Worm (Caenorhabditis elegans) whole organism, late embryonic: ENCODE data around the gene rgs-5.

Experiments
- F13H6.1 ChIP-seq: sonication (generic microtip); optimal IDR thresholded peaks from 2 replicates; lab custom pipeline; 2016; ENCODE audit warnings: missing genetic modification characterization, missing compliant biosample characterization
- T23F11.4 ChIP-seq: fragments of 200-800 bp; sonication (Bioruptor generic); optimal IDR thresholded peaks from 2 replicates; lab custom pipeline; 2018; ENCODE audit warnings: mild to moderate bottlenecking, missing genetic modification characterization, missing compliant biosample characterization
- ama-1 ChIP-seq: fragments of 150-350 bp; optimal IDR thresholded peaks from 2 replicates; lab custom pipeline; 2014
- ceh-14 ChIP-seq: sonication (generic microtip); optimal IDR thresholded peaks from 2 replicates; lab custom pipeline; 2016; ENCODE audit warnings: missing genotype, missing genetic modification characterization, missing compliant biosample characterization
- ceh-19 ChIP-seq: fragments of 200-800 bp; sonication (Bioruptor generic); optimal IDR thresholded peaks from 2 replicates; lab custom pipeline; 2018; ENCODE audit warnings: mild to moderate bottlenecking, missing genetic modification characterization, missing compliant biosample characterization
- ceh-2 ChIP-seq: sonication (generic microtip); optimal IDR thresholded peaks from 2 replicates; lab custom pipeline; 2016; ENCODE audit warnings: missing genotype, missing genetic modification characterization, missing compliant biosample characterization
- ceh-30 ChIP-seq: fragments of 150-350 bp; optimal IDR thresholded peaks from 2 replicates; lab custom pipeline; 2014; ENCODE audit warnings: missing biosample characterization, missing genetic modification characterization
- ceh-31 ChIP-seq: sonication (generic microtip); optimal IDR thresholded peaks from 2 replicates; lab custom pipeline; 2016; ENCODE audit warnings: missing genetic modification characterization, missing compliant biosample characterization
- ceh-34 ChIP-seq: sonication (generic microtip); optimal IDR thresholded peaks from 2 replicates; lab custom pipeline; 2016; ENCODE audit warnings: mild to moderate bottlenecking, missing genetic modification characterization, missing compliant biosample characterization
- ceh-48 ChIP-seq: sonication (generic microtip); optimal IDR thresholded peaks from 2 replicates; lab custom pipeline; 2016; ENCODE audit warnings: missing genetic modification characterization, inconsistent platforms, missing compliant biosample characterization
- che-1 ChIP-seq: sonication (generic microtip); optimal IDR thresholded peaks from 2 replicates; lab custom pipeline; 2016; ENCODE audit warnings: mild to moderate bottlenecking, missing genetic modification characterization, missing compliant biosample characterization
- dve-1 ChIP-seq: sonication (generic microtip); optimal IDR thresholded peaks from 2 replicates; lab custom pipeline; 2017; ENCODE audit warnings: antibody characterized with exemption, mild to moderate bottlenecking, missing genetic modification characterization, missing compliant biosample characterization
- ets-4 ChIP-seq: sonication (generic microtip); optimal IDR thresholded peaks from 2 replicates; lab custom pipeline; 2016; ENCODE audit warnings: missing genetic modification characterization, missing compliant biosample characterization
- eyg-1 ChIP-seq: sonication (generic microtip); optimal IDR thresholded peaks from 2 replicates; lab custom pipeline; 2016; ENCODE audit warnings: missing genotype, missing genetic modification characterization, missing compliant biosample characterization
- fax-1 ChIP-seq: sonication (generic microtip); optimal IDR thresholded peaks from 2 replicates; lab custom pipeline; 2016; ENCODE audit warnings: missing genotype, missing genetic modification characterization, missing compliant biosample characterization
- fkh-6 ChIP-seq: sonication (generic microtip); optimal IDR thresholded peaks from 2 replicates; lab custom pipeline; 2016; ENCODE audit warnings: missing genetic modification characterization, missing compliant biosample characterization
- gmeb-2 ChIP-seq: sonication (generic microtip); optimal IDR thresholded peaks from 2 replicates; lab custom pipeline; 2016; ENCODE audit warnings: missing genetic modification characterization, inconsistent platforms, missing compliant biosample characterization
- hlh-6 ChIP-seq: sonication (generic microtip); optimal IDR thresholded peaks from 2 replicates; lab custom pipeline; 2016; ENCODE audit warnings: missing genotype, missing genetic modification characterization, missing compliant biosample characterization
- hlh-8 ChIP-seq: sonication (generic microtip); optimal IDR thresholded peaks from 2 replicates; lab custom pipeline; 2016; ENCODE audit warnings: missing genotype, missing genetic modification characterization, missing compliant biosample characterization
- lin-11 ChIP-seq: fragments of 200-800 bp; sonication (Bioruptor generic); optimal IDR thresholded peaks from 2 replicates; lab custom pipeline; 2018; ENCODE audit warnings: mild to moderate bottlenecking, missing genetic modification characterization, missing compliant biosample characterization
- madf-2 ChIP-seq: sonication (generic microtip); optimal IDR thresholded peaks from 2 replicates; lab custom pipeline; 2017; ENCODE audit warnings: missing genetic modification characterization, missing compliant biosample characterization
- mec-3 ChIP-seq: sonication (generic microtip); optimal IDR thresholded peaks from 2 replicates; lab custom pipeline; 2016; ENCODE audit warnings: borderline replicate concordance, missing genetic modification characterization, missing compliant biosample characterization
- nfya-1 ChIP-seq: sonication (generic microtip); optimal IDR thresholded peaks from 2 replicates; lab custom pipeline; 2017; ENCODE audit warnings: missing genetic modification characterization, mild to moderate bottlenecking, missing compliant biosample characterization, antibody characterized with exemption, moderate library complexity
- nhr-11 ChIP-seq: fragments of 150-350 bp; optimal IDR thresholded peaks from 2 replicates; lab custom pipeline; 2014; ENCODE audit warnings: missing biosample characterization, missing genetic modification characterization
- nhr-232 ChIP-seq: sonication (generic microtip); optimal IDR thresholded peaks from 2 replicates; lab custom pipeline; 2016; ENCODE audit warnings: missing genetic modification characterization, missing compliant biosample characterization
- npax-4 ChIP-seq: sonication (generic microtip); optimal IDR thresholded peaks from 2 replicates; lab custom pipeline; 2016; ENCODE audit warnings: missing genetic modification characterization, missing compliant biosample characterization
- odd-2 ChIP-seq: sonication (generic microtip); optimal IDR thresholded peaks from 2 replicates; lab custom pipeline; 2017; ENCODE audit warnings: antibody characterized with exemption, mild to moderate bottlenecking, missing genetic modification characterization, missing compliant biosample characterization
- pag-3 ChIP-seq: sonication (generic microtip); optimal IDR thresholded peaks from 2 replicates; lab custom pipeline; 2016; ENCODE audit warnings: missing compliant biosample characterization, missing genetic modification characterization, borderline replicate concordance
- pat-9 ChIP-seq: fragments of 200-800 bp; sonication (Bioruptor generic); optimal IDR thresholded peaks from 2 replicates; lab custom pipeline; 2018; ENCODE audit warnings: mild to moderate bottlenecking, missing genetic modification characterization, moderate library complexity, missing compliant biosample characterization
- pax-1 ChIP-seq: fragments of 150-350 bp; optimal IDR thresholded peaks from 2 replicates; lab custom pipeline; 2014; ENCODE audit warnings: missing biosample characterization, missing genetic modification characterization
- pha-2 ChIP-seq: sonication (generic microtip); optimal IDR thresholded peaks from 2 replicates; lab custom pipeline; 2017; ENCODE audit warnings: mild to moderate bottlenecking, missing genetic modification characterization, missing compliant biosample characterization
- pha-4 ChIP-seq: fragments of 150-350 bp; optimal IDR thresholded peaks from 2 replicates; lab custom pipeline; 2018; ENCODE audit warnings: missing biosample characterization, missing genetic modification reagents, missing genetic modification characterization
- pqm-1 ChIP-seq: sonication (generic microtip); optimal IDR thresholded peaks from 2 replicates; lab custom pipeline; 2016; ENCODE audit warnings: missing genetic modification characterization, missing compliant biosample characterization
- ref-2 ChIP-seq: sonication (generic microtip); optimal IDR thresholded peaks from 2 replicates; lab custom pipeline; 2016; ENCODE audit warnings: missing genetic modification characterization, missing compliant biosample characterization
- sdc-2 ChIP-seq: sonication (generic microtip); optimal IDR thresholded peaks from 2 replicates; lab custom pipeline; 2016; ENCODE audit warnings: missing genotype, missing genetic modification characterization, missing compliant biosample characterization
- sox-2 ChIP-seq: fragments of 200-800 bp; sonication (Bioruptor generic); IDR thresholded peaks from 2 replicates; pipeline ENCODE4 v1.3.6; 2022; ENCODE audit warnings: missing genetic modification reagents, missing genetic modification characterization, missing compliant biosample characterization
- syd-9 ChIP-seq: sonication (generic microtip); optimal IDR thresholded peaks from 2 replicates; lab custom pipeline; 2016; ENCODE audit warnings: mild to moderate bottlenecking, missing genetic modification characterization, moderate library complexity, missing compliant biosample characterization
- tbx-2 ChIP-seq: sonication (generic microtip); optimal IDR thresholded peaks from 2 replicates; lab custom pipeline; 2016; ENCODE audit warnings: missing genetic modification characterization, missing compliant biosample characterization
- tbx-7 ChIP-seq: sonication (generic microtip); optimal IDR thresholded peaks from 2 replicates; lab custom pipeline; 2016; ENCODE audit warnings: missing genotype, missing genetic modification characterization, missing compliant biosample characterization
- unc-3 ChIP-seq, 2 experiments: fragments of 200-800 bp in 1 of 2; sonication (Bioruptor generic) in 1 of 2; sonication (generic microtip) in 1 of 2; conservative IDR thresholded peaks in 1 of 2; optimal IDR thresholded peaks in 1 of 2; 2 replicates each; pipeline versions ENCODE4 v1.3.6 to Lab custom; 2016 to 2022; ENCODE audit warnings: missing compliant biosample characterization in 2 of 2, missing genetic modification characterization in 2 of 2, missing genetic modification reagents in 1 of 2
- unc-42 ChIP-seq: sonication (generic microtip); optimal IDR thresholded peaks from 2 replicates; lab custom pipeline; 2016; ENCODE audit warnings: missing genotype, missing genetic modification characterization, missing compliant biosample characterization
- unc-55 ChIP-seq: sonication (generic microtip); optimal IDR thresholded peaks from 2 replicates; lab custom pipeline; 2017; ENCODE audit warnings: missing biosample characterization, missing genetic modification reagents, missing genetic modification characterization
- unc-86 ChIP-seq: sonication (generic microtip); optimal IDR thresholded peaks from 2 replicates; lab custom pipeline; 2016; ENCODE audit warnings: missing genetic modification characterization, missing compliant biosample characterization
- zip-5 ChIP-seq: sonication (generic microtip); optimal IDR thresholded peaks from 2 replicates; lab custom pipeline; 2016; ENCODE audit warnings: missing genetic modification characterization, missing compliant biosample characterization
- ztf-16 ChIP-seq: sonication (generic microtip); optimal IDR thresholded peaks from 2 replicates; lab custom pipeline; 2017; ENCODE audit warnings: missing genetic modification characterization, missing compliant biosample characterization

Gene rgs-5

ce11 chrIII:5720266-5721019 lies 22.1 kb downstream of the rgs-5 start:
- TF ChIP-seq ceh-34 (no peak), ceh-31 (tag; lab: Kevin White, UChicago) (peak; percentile 51), ceh-14 (peak; percentile 44), unc-42 (tag; lab: Kevin White, UChicago) (peak; percentile 99), dve-1 (tag; lab: Kevin White, UChicago) (no peak), ets-4 (no peak), pqm-1 (tag; lab: Kevin White, UChicago) (no peak), tbx-7 (tag; lab: Kevin White, UChicago) (no peak), ref-2 (peak; percentile 42), fkh-6 (tag; lab: Kevin White, UChicago) (no peak), pha-4 (tag; lab: Kevin White, UChicago) (no peak), tbx-2 (tag; lab: Kevin White, UChicago) (peak; percentile 24)

- TF ChIP-seq pha-2 (tag; lab: Kevin White, UChicago): no peak
- TF ChIP-seq nhr-11 (tag; lab: Kevin White, UChicago): no peak
- TF ChIP-seq sdc-2 (tag; lab: Kevin White, UChicago): no peak
- TF ChIP-seq gmeb-2 (tag; lab: Kevin White, UChicago): no peak
- no peak for TF ChIP-seq npax-4 (tag; lab: Kevin White, UChicago)
- TF ChIP-seq mec-3: no peak
- peak; percentile 3 for TF ChIP-seq nfya-1 (tag; lab: Kevin White, UChicago)
- TF ChIP-seq che-1 (tag; lab: Kevin White, UChicago): no peak
- TF ChIP-seq pag-3 (tag; lab: Kevin White, UChicago): no peak
- no peak for TF ChIP-seq pat-9 (tag; lab: Kevin White, UChicago)
- no peak for TF ChIP-seq odd-2 (tag; lab: Kevin White, UChicago)
- TF ChIP-seq lin-11 (tag; lab: Kevin White, UChicago): no peak
- TF ChIP-seq ceh-31 (tag; lab: Kevin White, UChicago): no peak
- peak; percentile 72 for TF ChIP-seq unc-55
Measured at ce11 chrIII:5721488-5721887, 23.1 kb downstream of the rgs-5 start.

ce11 chrIII:5721888-5722287 lies 23.5 kb downstream of the rgs-5 start:
- TF ChIP-seq syd-9 (no peak), ceh-19 (no peak), ets-4 (peak; percentile 94), gmeb-2 (tag; lab: Kevin White, UChicago) (no peak), unc-42 (tag; lab: Kevin White, UChicago) (peak; percentile 10), unc-86 (tag; lab: Kevin White, UChicago) (no peak), hlh-8 (tag; lab: Kevin White, UChicago) (peak; percentile 4), ceh-30 (tag; lab: Kevin White, UChicago) (no peak), fax-1 (tag; lab: Kevin White, UChicago) (no peak), nhr-232 (tag; lab: Kevin White, UChicago) (no peak), pqm-1 (tag; lab: Kevin White, UChicago) (peak; percentile 61), unc-55 (no peak), mec-3 (peak; percentile 48), ama-1 (lab: Kevin White, UChicago) (no peak), T23F11.4 (no peak), ceh-14 (peak; percentile 23), pax-1 (tag; lab: Kevin White, UChicago) (no peak), ceh-2 (tag; lab: Kevin White, UChicago) (no peak), madf-2 (tag; lab: Kevin White, UChicago) (no peak), fkh-6 (tag; lab: Kevin White, UChicago) (no peak), zip-5 (tag; lab: Kevin White, UChicago) (peak; percentile 1), hlh-6 (tag; lab: Kevin White, UChicago) (no peak), eyg-1 (no peak), ceh-31 (tag; lab: Kevin White, UChicago) (peak; percentile 60), ztf-16 (tag; lab: Kevin White, UChicago) (no peak), F13H6.1 (tag; lab: Kevin White, UChicago) (no peak), ceh-34 (no peak), pag-3 (tag; lab: Kevin White, UChicago) (no peak), ref-2 (peak; percentile 72), dve-1 (tag; lab: Kevin White, UChicago) (no peak), ceh-48 (tag; lab: Kevin White, UChicago) (peak; percentile 47), pha-2 (tag; lab: Kevin White, UChicago) (peak; percentile 22), tbx-7 (tag; lab: Kevin White, UChicago) (no peak), unc-3 (GFP tag; conservative IDR thresholded peaks at IDR 0.05; lab: Robert Waterston, UW) (no peak), unc-3 (tag; optimal IDR thresholded peaks at IDR 0.05; lab: Kevin White, UChicago) (no peak), npax-4 (tag; lab: Kevin White, UChicago) (no peak), sox-2 (GFP tag; lab: Robert Waterston, UW) (no peak)
